Fruit fly (Drosophila melanogaster) whole organism, adult: Measurements from ENCODE around the gene CG15927.
A peak's percentile ranks its signal among the peaks of the same experiment; 100 is the strongest.

Experiments
- CG11617 ChIP-seq: fragments of 200-800 bp; sonication (Bioruptor generic); optimal IDR thresholded peaks from 2 replicates; lab custom pipeline; 2017; ENCODE audit warnings: mild to moderate bottlenecking, missing biosample characterization, missing genetic modification reagents, missing genetic modification characterization
- CG12768 ChIP-seq: fragments of 200-800 bp; sonication (Bioruptor generic); optimal IDR thresholded peaks from 2 replicates; lab custom pipeline; 2017; ENCODE audit warnings: missing biosample characterization, missing genetic modification characterization, mild to moderate bottlenecking, moderate library complexity, missing genetic modification reagents
- CG14711 ChIP-seq: fragments of 200-800 bp; sonication (Bioruptor generic); optimal IDR thresholded peaks from 2 replicates; lab custom pipeline; 2018; ENCODE audit warnings: missing biosample characterization, mild to moderate bottlenecking, missing genetic modification characterization, moderate library complexity
- CG33017 ChIP-seq: fragments of 200-800 bp; sonication (Bioruptor generic); optimal IDR thresholded peaks from 2 replicates; lab custom pipeline; 2018; ENCODE audit warnings: missing biosample characterization, mild to moderate bottlenecking, missing genetic modification characterization, moderate library complexity
- CG5204 ChIP-seq: fragments of 200-800 bp; sonication (Bioruptor generic); optimal IDR thresholded peaks from 2 replicates; lab custom pipeline; 2016; ENCODE audit warnings: missing biosample characterization, missing genetic modification characterization
- CG7045 ChIP-seq: fragments of 200-800 bp; sonication (Bioruptor generic); optimal IDR thresholded peaks from 2 replicates; lab custom pipeline; 2017; ENCODE audit warnings: missing biosample characterization, mild to moderate bottlenecking, missing genetic modification characterization
- CG7101 ChIP-seq: fragments of 200-800 bp; sonication (Bioruptor generic); optimal IDR thresholded peaks from 2 replicates; lab custom pipeline; 2018; ENCODE audit warnings: missing biosample characterization, mild to moderate bottlenecking, missing genetic modification characterization, moderate library complexity
- Clk ChIP-seq: fragments of 200-800 bp; sonication (Bioruptor generic); optimal IDR thresholded peaks from 2 replicates; lab custom pipeline; 2017; ENCODE audit warnings: missing biosample characterization, missing genetic modification characterization
- Mnt ChIP-seq: fragments of 200-800 bp; sonication (Bioruptor generic); optimal IDR thresholded peaks from 2 replicates; lab custom pipeline; 2016; ENCODE audit warnings: missing biosample characterization, mild to moderate bottlenecking, missing genetic modification characterization
- cic ChIP-seq: fragments of 200-800 bp; sonication (Bioruptor generic); optimal IDR thresholded peaks from 2 replicates; lab custom pipeline; 2017; ENCODE audit warnings: missing biosample characterization, mild to moderate bottlenecking, missing genetic modification characterization, moderate library complexity
- cnc ChIP-seq, 2 experiments: fragments of >200 bp; optimal IDR thresholded peaks; 2 replicates each; lab custom pipeline; 2017
- kay ChIP-seq: fragments of 200-800 bp; sonication (Bioruptor generic); peaks from one replicate; lab custom pipeline; 2016; ENCODE audit warnings: missing biosample characterization, missing genetic modification characterization, borderline replicate concordance
- toe ChIP-seq: fragments of 200-800 bp; sonication (Bioruptor generic); optimal IDR thresholded peaks from 2 replicates; lab custom pipeline; 2016; ENCODE audit warnings: missing biosample characterization, missing genetic modification characterization

DNA sequence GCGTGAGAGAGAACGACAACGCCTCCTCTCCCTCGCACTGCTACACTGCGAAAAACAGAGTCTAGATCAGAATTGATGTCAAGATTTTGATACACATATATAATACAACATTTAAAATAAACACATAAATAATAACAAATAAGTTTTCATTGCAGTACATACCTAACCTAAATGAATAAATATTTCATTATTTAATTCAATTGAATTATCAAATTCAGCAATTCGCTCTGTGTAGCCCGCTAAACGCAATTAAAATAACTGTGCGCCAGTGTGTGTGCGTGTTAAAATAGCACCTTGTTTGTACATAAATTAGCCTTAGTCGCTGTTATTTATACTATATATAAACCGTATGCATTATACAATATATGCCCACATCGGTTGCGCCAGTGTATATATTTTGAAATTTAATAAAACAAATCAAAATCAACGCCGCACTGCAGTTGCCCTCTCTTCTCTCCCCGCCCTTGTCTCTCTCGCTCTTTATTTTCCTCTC is 17.8 kb downstream of the CG15927 start:
- TF ChIP-seq Mnt (GFP tag; lab: Kevin White, UChicago) (peak; percentile 86), CG7045 (GFP tag; lab: Kevin White, UChicago) (peak; percentile 93), CG5204 (peak; percentile 85), CG33017 (peak; percentile 96), Clk (GFP tag; lab: Kevin White, UChicago) (peak; percentile 87), CG7101 (tag; lab: Kevin White, UChicago) (peak; percentile 98), CG11617 (peak; percentile 97), cnc (optimal IDR thresholded peaks at IDR 0.05; lab: Kevin White, UChicago) (no peak), cic (GFP tag; lab: Kevin White, UChicago) (peak; percentile 78), CG14711 (tag; lab: Kevin White, UChicago) (peak; percentile 95), CG12768 (GFP tag; lab: Kevin White, UChicago) (peak; percentile 92), kay (peak; percentile 65), toe (peak; percentile 79)
